Worm (Caenorhabditis elegans) whole organism, L4/young adult: ENCODE measurements around the gene Y45F10B.9.

Source experiments
- dao-5 ChIP-seq: sonication (generic microtip); optimal IDR thresholded peaks from 2 replicates; lab custom pipeline; 2016; ENCODE audit warnings: missing genotype, missing genetic modification characterization, moderate library complexity, missing compliant biosample characterization
- him-1 ChIP-seq: sonication (generic microtip); optimal IDR thresholded peaks from 2 replicates; lab custom pipeline; 2016; ENCODE audit warnings: missing genotype, missing genetic modification reagents, missing genetic modification characterization, missing compliant biosample characterization

ce11 chrIV:13619203-13619602 is 21.5 kb upstream of the Y45F10B.9 start, which contains the start of gene C08F11.3:
- no peak for TF ChIP-seq dao-5 (tag; lab: Kevin White, UChicago)
- TF ChIP-seq him-1 (tag; lab: Kevin White, UChicago): no peak
